Fruit fly (Drosophila melanogaster) whole organism, embryonic: ENCODE data around the gene SerRS.

Experiments used
- Atf6 ChIP-seq: fragments of 200-800 bp; sonication (Bioruptor generic); IDR thresholded peaks from 2 replicates; pipeline ENCODE4 v1.3.6; 2022; ENCODE audit warnings: missing biosample characterization, missing genetic modification characterization
- C15 ChIP-seq: fragments of 200-800 bp; sonication (Bioruptor generic); IDR thresholded peaks from 3 replicates; pipeline ENCODE4 v1.3.6; 2022; ENCODE audit warnings: missing biosample characterization, missing genetic modification characterization
- CG10654 ChIP-seq: fragments of 200-800 bp; sonication (Bioruptor generic); optimal IDR thresholded peaks from 2 replicates; lab custom pipeline; 2016; ENCODE audit warnings: missing biosample characterization, missing genetic modification characterization
- CG11247 ChIP-seq: fragments of 200-800 bp; sonication (Bioruptor generic); IDR thresholded peaks from 2 replicates; pipeline ENCODE4 v1.3.6; 2022; ENCODE audit warnings: missing biosample characterization, missing genetic modification characterization
- CG11696 ChIP-seq: fragments of 200-800 bp; sonication (Bioruptor generic); IDR thresholded peaks from 2 replicates; pipeline ENCODE4 v1.3.6; 2022; ENCODE audit warnings: missing biosample characterization, missing genetic modification characterization
- CG12155 ChIP-seq: fragments of 200-800 bp; sonication (Bioruptor generic); optimal IDR thresholded peaks from 3 replicates; lab custom pipeline; 2016; ENCODE audit warnings: missing biosample characterization, missing genetic modification characterization
- CG13296 ChIP-seq: fragments of 200-800 bp; sonication (Bioruptor generic); optimal IDR thresholded peaks from 3 replicates; lab custom pipeline; 2018; ENCODE audit warnings: missing biosample characterization, mild to moderate bottlenecking, missing genetic modification characterization
- CG13424 ChIP-seq: fragments of 200-800 bp; sonication (Bioruptor generic); optimal IDR thresholded peaks from 2 replicates; lab custom pipeline; 2019; ENCODE audit warnings: missing biosample characterization, mild to moderate bottlenecking, missing genetic modification characterization, moderate library complexity
- CG13894 ChIP-seq: fragments of 200-800 bp; sonication (Bioruptor generic); optimal IDR thresholded peaks from 3 replicates; lab custom pipeline; 2018; ENCODE audit warnings: missing biosample characterization, mild to moderate bottlenecking, missing genetic modification characterization, moderate library complexity
- CG14710 ChIP-seq: fragments of 200-800 bp; sonication (Bioruptor generic); optimal IDR thresholded peaks from 3 replicates; lab custom pipeline; 2019; ENCODE audit warnings: missing biosample characterization, mild to moderate bottlenecking, missing genetic modification characterization, moderate library complexity
- CG14965 ChIP-seq: fragments of 200-800 bp; sonication (Bioruptor generic); optimal IDR thresholded peaks from 2 replicates; lab custom pipeline; 2016; ENCODE audit warnings: missing biosample characterization, missing genetic modification characterization, borderline replicate concordance
- CG16815 ChIP-seq: fragments of 200-800 bp; sonication (Bioruptor generic); optimal IDR thresholded peaks from 3 replicates; lab custom pipeline; 2017; ENCODE audit warnings: missing biosample characterization, mild to moderate bottlenecking, missing genetic modification characterization
- CG17385 ChIP-seq: fragments of 200-800 bp; sonication (Bioruptor generic); optimal IDR thresholded peaks from 3 replicates; lab custom pipeline; 2018; ENCODE audit warnings: missing biosample characterization, mild to moderate bottlenecking, missing genetic modification characterization
- CG32532 ChIP-seq: fragments of 200-800 bp; sonication (Bioruptor generic); IDR thresholded peaks from 2 replicates; pipeline ENCODE4 v1.3.6; 2022; ENCODE audit warnings: missing biosample characterization, missing genetic modification characterization
- CG34224 ChIP-seq: fragments of 200-800 bp; sonication (Bioruptor generic); IDR thresholded peaks from 3 replicates; pipeline ENCODE4 v1.3.6; 2022; ENCODE audit warnings: missing biosample characterization, missing genetic modification characterization; ENCODE audit not compliant: partially characterized antibody
- CG3847 ChIP-seq: fragments of 200-800 bp; sonication (Bioruptor generic); IDR thresholded peaks from 2 replicates; pipeline ENCODE4 v1.3.6; 2022; ENCODE audit warnings: missing biosample characterization, missing genetic modification characterization
- CG3995 ChIP-seq: fragments of 200-800 bp; sonication (Bioruptor generic); optimal IDR thresholded peaks from 3 replicates; lab custom pipeline; 2016; ENCODE audit warnings: missing biosample characterization, missing genetic modification characterization
- CG4730 ChIP-seq: fragments of 200-800 bp; sonication (Bioruptor generic); IDR thresholded peaks from 2 replicates; pipeline ENCODE4 v1.3.6; 2022; ENCODE audit warnings: missing biosample characterization, missing genetic modification characterization
- CG5953 ChIP-seq: fragments of 200-800 bp; sonication (Bioruptor generic); IDR thresholded peaks from 2 replicates; pipeline ENCODE4 v1.3.6; 2022; ENCODE audit warnings: missing biosample characterization, missing genetic modification characterization
- CG8290 ChIP-seq, 3 experiments: fragments of 200-800 bp; sonication (Bioruptor generic); optimal IDR thresholded peaks; 2 replicates each; lab custom pipeline; 2016 to 2019; ENCODE audit warnings: missing biosample characterization in 3 of 3, missing genetic modification characterization in 3 of 3, mild to moderate bottlenecking in 2 of 3, moderate library complexity in 1 of 3
- CG8924 ChIP-seq: fragments of 200-800 bp; optimal IDR thresholded peaks from 3 replicates; lab custom pipeline; 2019; ENCODE audit warnings: missing biosample characterization, mild to moderate bottlenecking, missing genetic modification characterization, moderate library complexity
- ERR ChIP-seq: fragments of 200-800 bp; sonication (Bioruptor generic); optimal IDR thresholded peaks from 2 replicates; lab custom pipeline; 2016; ENCODE audit warnings: missing biosample characterization, missing genetic modification characterization
- HLH4C ChIP-seq: fragments of 200-800 bp; sonication (Bioruptor generic); IDR thresholded peaks from 3 replicates; pipeline ENCODE4 v1.3.6; 2022; ENCODE audit warnings: missing biosample characterization, missing genetic modification characterization; ENCODE audit not compliant: partially characterized antibody
- Hmr ChIP-seq: fragments of 200-800 bp; sonication (Bioruptor generic); optimal IDR thresholded peaks from 3 replicates; lab custom pipeline; 2017; ENCODE audit warnings: mild to moderate bottlenecking, missing biosample characterization, missing genetic modification reagents, missing genetic modification characterization
- Hmx ChIP-seq: fragments of 200-800 bp; sonication (Bioruptor generic); optimal IDR thresholded peaks from 2 replicates; lab custom pipeline; 2016; ENCODE audit warnings: missing biosample characterization, missing genetic modification characterization
- NK7.1 ChIP-seq: fragments of 200-800 bp; sonication (Bioruptor generic); optimal IDR thresholded peaks from 3 replicates; lab custom pipeline; 2016; ENCODE audit warnings: missing biosample characterization, missing genetic modification characterization
- Poxn ChIP-seq: fragments of 200-800 bp; sonication (Bioruptor generic); IDR thresholded peaks from 2 replicates; pipeline ENCODE4 v1.3.6; 2022; ENCODE audit warnings: missing biosample characterization, missing genetic modification characterization
- Ptx1 ChIP-seq: fragments of 200-800 bp; sonication (Bioruptor generic); IDR thresholded peaks from 2 replicates; pipeline ENCODE4 v1.3.6; 2022; ENCODE audit warnings: missing biosample characterization, missing genetic modification characterization
- Spps ChIP-seq: fragments of 200-800 bp; sonication (Bioruptor generic); optimal IDR thresholded peaks from 2 replicates; lab custom pipeline; 2018; ENCODE audit warnings: missing biosample characterization, mild to moderate bottlenecking, missing genetic modification characterization
- Sry-δ ChIP-seq: fragments of 200-800 bp; sonication (Bioruptor generic); optimal IDR thresholded peaks from 2 replicates; lab custom pipeline; 2016; ENCODE audit warnings: missing biosample characterization, missing genetic modification characterization
- Usf ChIP-seq: fragments of 200-800 bp; sonication (Bioruptor generic); optimal IDR thresholded peaks from 2 replicates; lab custom pipeline; 2017; ENCODE audit warnings: missing genotype, missing biosample characterization, missing genetic modification characterization
- cas ChIP-seq: fragments of 200-800 bp; sonication (Bioruptor generic); IDR thresholded peaks from 2 replicates; pipeline ENCODE4 v1.3.6; 2022; ENCODE audit warnings: missing biosample characterization, missing genetic modification characterization
- dan ChIP-seq: fragments of 200-800 bp; sonication (Bioruptor generic); IDR thresholded peaks from 2 replicates; pipeline ENCODE4 v1.3.6; 2022; ENCODE audit warnings: missing biosample characterization, missing genetic modification characterization
- ewg ChIP-seq: fragments of 200-800 bp; sonication (Bioruptor generic); optimal IDR thresholded peaks from 3 replicates; lab custom pipeline; 2017; ENCODE audit warnings: mild to moderate bottlenecking, missing biosample characterization, missing genetic modification reagents, missing genetic modification characterization
- eyg ChIP-seq: fragments of 200-800 bp; sonication (Bioruptor generic); optimal IDR thresholded peaks from 3 replicates; lab custom pipeline; 2016; ENCODE audit warnings: missing biosample characterization, missing genetic modification characterization
- grau ChIP-seq: fragments of 200-800 bp; optimal IDR thresholded peaks from 3 replicates; lab custom pipeline; 2019; ENCODE audit warnings: missing biosample characterization, mild to moderate bottlenecking, missing genetic modification characterization, moderate library complexity
- lbe ChIP-seq: fragments of 200-800 bp; sonication (Bioruptor generic); optimal IDR thresholded peaks from 2 replicates; lab custom pipeline; 2016; ENCODE audit warnings: missing biosample characterization, mild to moderate bottlenecking, missing genetic modification characterization
- lov ChIP-seq, 2 experiments: fragments of 200-800 bp in 1 of 2; fragments of >200 bp in 1 of 2; sonication (Bioruptor generic) in 1 of 2; IDR thresholded peaks in 1 of 2; optimal IDR thresholded peaks in 1 of 2; 2 replicates in 1 of 2; 3 replicates in 1 of 2; pipeline versions ENCODE4 v1.3.6 to Lab custom; 2017 to 2022; ENCODE audit warnings: missing biosample characterization in 1 of 2, missing genetic modification characterization in 1 of 2
- luna ChIP-seq: fragments of 200-800 bp; sonication (Bioruptor generic); optimal IDR thresholded peaks from 2 replicates; lab custom pipeline; 2016; ENCODE audit warnings: missing biosample characterization, missing genetic modification characterization
- nom ChIP-seq: fragments of 200-800 bp; sonication (Bioruptor generic); optimal IDR thresholded peaks from 2 replicates; lab custom pipeline; 2017; ENCODE audit warnings: missing biosample characterization, missing genetic modification characterization, mild to moderate bottlenecking, moderate library complexity, missing genetic modification reagents
- pita ChIP-seq: fragments of 200-800 bp; sonication (Bioruptor generic); optimal IDR thresholded peaks from 2 replicates; lab custom pipeline; 2017; ENCODE audit warnings: missing biosample characterization, mild to moderate bottlenecking, missing genetic modification characterization
- pum ChIP-seq: fragments of 200-800 bp; sonication (Bioruptor generic); optimal IDR thresholded peaks from 2 replicates; lab custom pipeline; 2016; ENCODE audit warnings: missing biosample characterization, missing genetic modification characterization
- run ChIP-seq: fragments of 200-800 bp; sonication (Bioruptor generic); optimal IDR thresholded peaks from 3 replicates; lab custom pipeline; 2018; ENCODE audit warnings: missing biosample characterization, mild to moderate bottlenecking, missing genetic modification characterization
- sc ChIP-seq, 3 experiments: fragments of >200 bp in 2 of 3; fragments of 200-800 bp in 1 of 3; sonication (Bioruptor generic) in 1 of 3; optimal IDR thresholded peaks; 2 replicates in 2 of 3; 3 replicates in 1 of 3; lab custom pipeline; 2017; ENCODE audit warnings: mild to moderate bottlenecking in 1 of 3, missing biosample characterization in 1 of 3, missing genetic modification characterization in 1 of 3, missing genetic modification reagents in 1 of 3
- sqz ChIP-seq: fragments of 200-800 bp; sonication (Bioruptor generic); optimal IDR thresholded peaks from 3 replicates; lab custom pipeline; 2018; ENCODE audit warnings: missing biosample characterization, mild to moderate bottlenecking, missing genetic modification characterization
- ssp ChIP-seq: fragments of 200-800 bp; sonication (Bioruptor generic); IDR thresholded peaks from 2 replicates; pipeline ENCODE4 v1.3.6; 2022; ENCODE audit warnings: missing biosample characterization, missing genetic modification characterization
- tgo ChIP-seq: fragments of 200-800 bp; sonication (Bioruptor generic); IDR thresholded peaks from 3 replicates; pipeline ENCODE4 v1.3.6; 2022; ENCODE audit warnings: missing biosample characterization, missing genetic modification characterization
- twi ChIP-seq: fragments of 200-800 bp; optimal IDR thresholded peaks from 2 replicates; lab custom pipeline; 2019; ENCODE audit warnings: missing biosample characterization, mild to moderate bottlenecking, missing genetic modification characterization, moderate library complexity

SerRS gene

DNA sequence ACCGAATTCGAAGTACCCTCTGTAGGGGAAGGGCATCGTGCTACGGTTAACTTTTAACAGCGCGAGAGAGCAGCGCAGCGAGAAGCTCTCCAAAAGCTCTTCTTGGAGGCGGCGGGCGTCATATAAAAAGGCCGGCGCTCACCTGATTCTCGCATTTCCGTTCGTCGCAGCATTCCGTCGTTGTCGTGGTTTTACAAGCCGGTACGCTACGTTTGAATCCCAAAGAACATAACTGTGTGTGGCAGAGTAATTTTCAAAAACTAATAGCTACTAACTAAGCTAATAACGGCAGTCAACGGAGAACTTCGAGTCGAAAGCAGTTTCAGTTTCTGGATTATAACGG is 19.2 kb upstream of the SerRS start, which contains the start of gene FASN1 (continued):
- TF ChIP-seq CG11696 (GFP tag; lab: Robert Waterston, UW) (no peak), ewg (GFP tag; lab: Kevin White, UChicago) (no peak), CG12155 (GFP tag; lab: Kevin White, UChicago) (no peak), HLH4C (GFP tag; lab: Robert Waterston, UW) (no peak), Hmr (GFP tag; lab: Kevin White, UChicago) (peak; percentile 30), Usf (GFP tag; lab: Kevin White, UChicago) (no peak), CG4730 (GFP tag; lab: Robert Waterston, UW) (peak; percentile 29; the same call in 1 of the 2 replicates), CG32532 (GFP tag; lab: Robert Waterston, UW) (no peak; the same call in none of the 2 replicates), CG34224 (GFP tag; lab: Robert Waterston, UW) (no peak), CG17385 (GFP tag; lab: Kevin White, UChicago) (no peak), CG10654 (GFP tag; lab: Kevin White, UChicago) (no peak), CG13894 (tag; lab: Kevin White, UChicago) (peak; percentile 2), Hmx (GFP tag; lab: Kevin White, UChicago) (no peak), nom (GFP tag; lab: Kevin White, UChicago) (peak; percentile 61), Ptx1 (GFP tag; lab: Robert Waterston, UW) (no peak), CG8924 (tag; lab: Kevin White, UChicago) (no peak), Sry-δ (no peak), grau (tag; lab: Kevin White, UChicago) (no peak), pum (GFP tag; lab: Kevin White, UChicago) (no peak), luna (GFP tag; lab: Kevin White, UChicago) (no peak)

DNA sequence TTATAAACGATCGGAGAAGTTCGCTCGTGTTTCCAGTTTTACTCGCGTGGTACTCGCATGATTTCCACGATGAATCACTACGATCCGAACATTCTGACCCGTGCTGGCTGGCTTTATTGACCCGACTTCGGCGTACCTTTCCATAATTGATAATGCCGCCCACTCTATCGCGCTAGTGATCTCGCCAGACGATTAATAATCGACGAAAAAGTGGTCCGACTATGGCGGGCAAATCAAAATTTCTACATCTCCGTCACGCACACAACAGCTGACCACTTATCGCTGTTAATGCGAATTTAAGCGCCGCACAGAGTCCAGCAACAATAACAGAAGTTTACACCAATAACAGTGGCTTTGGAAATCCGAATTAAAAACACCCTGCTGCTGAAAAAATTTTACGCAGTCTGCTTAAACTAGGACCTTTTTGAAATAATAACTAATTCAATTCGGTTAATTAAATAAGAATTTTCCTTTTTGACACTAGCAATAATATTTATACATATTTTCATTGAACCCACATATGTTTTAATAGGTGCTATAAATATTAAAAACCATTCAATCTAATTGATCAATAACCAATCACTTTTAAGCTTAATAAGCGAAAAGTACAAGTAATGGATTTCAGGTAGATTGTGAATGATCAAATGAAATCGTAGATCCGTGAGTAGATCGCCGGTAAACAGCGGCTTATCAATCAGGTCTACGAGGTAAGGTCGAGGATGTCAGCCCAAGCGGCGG is 18.7 kb upstream of the SerRS start:
- TF ChIP-seq sc (optimal IDR thresholded peaks at IDR 0.05; lab: Kevin White, UChicago) (no peak), sc (GFP tag; optimal IDR thresholded peaks at IDR 0.05; lab: Kevin White, UChicago) (peak; percentile 22), CG11247 (GFP tag; lab: Robert Waterston, UW) (no peak), lbe (peak; percentile 5), CG8290 (GFP tag; optimal IDR thresholded peaks at IDR 0.05; lab: Kevin White, UChicago) (no peak), CG8290 (tag; optimal IDR thresholded peaks at IDR 0.05; lab: Kevin White, UChicago) (no peak), dan (GFP tag; lab: Robert Waterston, UW) (no peak), Poxn (GFP tag; lab: Robert Waterston, UW) (no peak), CG16815 (GFP tag; lab: Kevin White, UChicago) (no peak), C15 (GFP tag; lab: Robert Waterston, UW) (no peak), CG13424 (tag; lab: Kevin White, UChicago) (peak; percentile 54), NK7.1 (GFP tag; lab: Kevin White, UChicago) (no peak), lov (optimal IDR thresholded peaks at IDR 0.05; lab: Kevin White, UChicago) (no peak), lov (GFP tag; IDR thresholded peaks at IDR 0.05; lab: Robert Waterston, UW) (no peak), sqz (no peak), twi (no peak), CG14710 (tag; lab: Kevin White, UChicago) (peak; percentile 15), Spps (no peak), eyg (GFP tag; lab: Kevin White, UChicago) (no peak), CG3847 (GFP tag; lab: Robert Waterston, UW) (peak; percentile 43; the same call in 1 of the 2 replicates), CG3995 (no peak), ssp (GFP tag; lab: Robert Waterston, UW) (no peak), CG13296 (GFP tag; lab: Kevin White, UChicago) (no peak), CG14965 (GFP tag; lab: Kevin White, UChicago) (no peak), ERR (GFP tag; lab: Kevin White, UChicago) (no peak), run (tag; lab: Kevin White, UChicago) (no peak), tgo (no peak), CG5953 (no peak), Atf6 (GFP tag; lab: Robert Waterston, UW) (no peak), cas (GFP tag; lab: Robert Waterston, UW) (no peak), pita (GFP tag; lab: Kevin White, UChicago) (no peak)
